Fruit fly (Drosophila melanogaster) whole organism, prepupa: ENCODE data around the gene sau.

Source experiments
- Blimp-1 ChIP-seq: fragments of 200-800 bp; sonication (Bioruptor generic); optimal IDR thresholded peaks from 3 replicates; lab custom pipeline; 2017; ENCODE audit warnings: missing biosample characterization, missing genetic modification characterization, mild to moderate bottlenecking, moderate library complexity, missing genetic modification reagents
- CG10631 ChIP-seq: fragments of 200-800 bp; sonication (Bioruptor generic); optimal IDR thresholded peaks from 2 replicates; lab custom pipeline; 2016; ENCODE audit warnings: missing biosample characterization, missing genetic modification characterization
- CG11294 ChIP-seq: fragments of 200-800 bp; sonication (Bioruptor generic); IDR thresholded peaks from 2 replicates; pipeline ENCODE4 v1.3.6; 2022; ENCODE audit warnings: missing biosample characterization, missing genetic modification characterization
- CG11762 ChIP-seq: fragments of 200-800 bp; sonication (Bioruptor generic); optimal IDR thresholded peaks from 3 replicates; lab custom pipeline; 2016; ENCODE audit warnings: missing biosample characterization, missing genetic modification characterization; ENCODE audit not compliant: insufficient read depth
- CG11902 ChIP-seq: fragments of 200-800 bp; sonication (Bioruptor generic); optimal IDR thresholded peaks from 3 replicates; lab custom pipeline; 2016; ENCODE audit warnings: missing biosample characterization, missing genetic modification characterization
- CG1621 ChIP-seq: fragments of 200-800 bp; sonication (Bioruptor generic); optimal IDR thresholded peaks from 3 replicates; lab custom pipeline; 2018; ENCODE audit warnings: missing biosample characterization, mild to moderate bottlenecking, missing genetic modification characterization
- CG3032 ChIP-seq: fragments of 200-800 bp; optimal IDR thresholded peaks from 2 replicates; lab custom pipeline; 2019; ENCODE audit warnings: missing biosample characterization, mild to moderate bottlenecking, missing genetic modification characterization, moderate library complexity
- CG31627 ChIP-seq: fragments of 200-800 bp; sonication (Bioruptor generic); optimal IDR thresholded peaks from 3 replicates; lab custom pipeline; 2016; ENCODE audit warnings: missing biosample characterization, missing genetic modification characterization
- CG34406 ChIP-seq: fragments of 200-800 bp; sonication (Bioruptor generic); optimal IDR thresholded peaks from 3 replicates; lab custom pipeline; 2016; ENCODE audit warnings: missing biosample characterization, missing genetic modification characterization
- CG4318 ChIP-seq: fragments of 200-800 bp; sonication (Bioruptor generic); optimal IDR thresholded peaks from 3 replicates; lab custom pipeline; 2017; ENCODE audit warnings: missing biosample characterization, mild to moderate bottlenecking, missing genetic modification characterization
- CG6163 ChIP-seq: fragments of 200-800 bp; sonication (Bioruptor generic); IDR thresholded peaks from 3 replicates; pipeline ENCODE4 v1.3.6; 2022; ENCODE audit warnings: missing biosample characterization, missing genetic modification characterization
- CG6792 ChIP-seq: fragments of 200-800 bp; sonication (Bioruptor generic); optimal IDR thresholded peaks from 3 replicates; lab custom pipeline; 2016; ENCODE audit warnings: missing biosample characterization, missing genetic modification characterization
- CG7368 ChIP-seq: fragments of 200-800 bp; sonication (Bioruptor generic); optimal IDR thresholded peaks from 3 replicates; lab custom pipeline; 2016; ENCODE audit warnings: missing biosample characterization, missing genetic modification characterization
- CG8119 ChIP-seq: fragments of 200-800 bp; sonication (Bioruptor generic); IDR thresholded peaks from 3 replicates; pipeline ENCODE4 v1.3.6; 2022; ENCODE audit warnings: missing biosample characterization, missing genetic modification characterization
- CG8319 ChIP-seq: fragments of 200-800 bp; sonication (Bioruptor generic); optimal IDR thresholded peaks from 3 replicates; lab custom pipeline; 2016; ENCODE audit warnings: missing biosample characterization, missing genetic modification characterization
- CG8632 ChIP-seq: fragments of 200-800 bp; sonication (Bioruptor generic); optimal IDR thresholded peaks from 3 replicates; lab custom pipeline; 2016; ENCODE audit warnings: missing biosample characterization, missing genetic modification characterization
- Eip75B ChIP-seq: fragments of 200-800 bp; sonication (Bioruptor generic); optimal IDR thresholded peaks from 3 replicates; lab custom pipeline; 2016; ENCODE audit warnings: missing biosample characterization, missing genetic modification characterization
- Eip78C ChIP-seq: fragments of 200-800 bp; sonication (Bioruptor generic); peaks from one replicate; lab custom pipeline; 2016; ENCODE audit warnings: missing biosample characterization, missing genetic modification characterization
- Eip93F ChIP-seq: fragments of 200-800 bp; sonication (Bioruptor generic); optimal IDR thresholded peaks from 2 replicates; lab custom pipeline; 2016; ENCODE audit warnings: missing biosample characterization, mild to moderate bottlenecking, missing genetic modification characterization
- Ets21C ChIP-seq: fragments of 200-800 bp; sonication (Bioruptor generic); optimal IDR thresholded peaks from 3 replicates; lab custom pipeline; 2016; ENCODE audit warnings: missing biosample characterization, missing genetic modification characterization
- Gug ChIP-seq: fragments of 200-800 bp; sonication (Bioruptor generic); IDR thresholded peaks from 2 replicates; pipeline ENCODE4 v1.3.6; 2022; ENCODE audit warnings: missing biosample characterization, missing genetic modification characterization
- Hr39 ChIP-seq: fragments of 200-800 bp; sonication (Bioruptor generic); optimal IDR thresholded peaks from 2 replicates; lab custom pipeline; 2016; ENCODE audit warnings: missing biosample characterization, missing genetic modification characterization
- Hr4 ChIP-seq: fragments of 200-800 bp; sonication (Bioruptor generic); optimal IDR thresholded peaks from 3 replicates; lab custom pipeline; 2016; ENCODE audit warnings: missing biosample characterization, missing genetic modification characterization
- Met ChIP-seq: fragments of 200-800 bp; sonication (Bioruptor generic); optimal IDR thresholded peaks from 3 replicates; lab custom pipeline; 2016; ENCODE audit warnings: missing biosample characterization, missing genetic modification characterization
- OdsH ChIP-seq: fragments of 200-800 bp; sonication (Bioruptor generic); optimal IDR thresholded peaks from 3 replicates; lab custom pipeline; 2016; ENCODE audit warnings: missing biosample characterization, missing genetic modification characterization
- Smox ChIP-seq: fragments of 200-800 bp; sonication (Bioruptor generic); optimal IDR thresholded peaks from 3 replicates; lab custom pipeline; 2016; ENCODE audit warnings: missing biosample characterization, missing genetic modification characterization
- Sox102F ChIP-seq: fragments of 200-800 bp; sonication (Bioruptor generic); optimal IDR thresholded peaks from 2 replicates; lab custom pipeline; 2016; ENCODE audit warnings: missing biosample characterization, mild to moderate bottlenecking, missing genetic modification characterization
- Sox14 ChIP-seq: fragments of 200-800 bp; sonication (Bioruptor generic); optimal IDR thresholded peaks from 3 replicates; lab custom pipeline; 2016; ENCODE audit warnings: missing biosample characterization, missing genetic modification characterization
- Sox15 ChIP-seq: fragments of 200-800 bp; sonication (Bioruptor generic); optimal IDR thresholded peaks from 3 replicates; lab custom pipeline; 2016; ENCODE audit warnings: missing biosample characterization, missing genetic modification characterization
- achi ChIP-seq: fragments of 200-800 bp; sonication (Bioruptor generic); optimal IDR thresholded peaks from 3 replicates; lab custom pipeline; 2016; ENCODE audit warnings: missing biosample characterization, missing genetic modification characterization
- cyc ChIP-seq: fragments of 200-800 bp; sonication (Bioruptor generic); optimal IDR thresholded peaks from 3 replicates; lab custom pipeline; 2016; ENCODE audit warnings: missing biosample characterization, missing genetic modification characterization
- dac ChIP-seq: fragments of 200-800 bp; sonication (Bioruptor generic); optimal IDR thresholded peaks from 2 replicates; lab custom pipeline; 2017; ENCODE audit warnings: missing biosample characterization, mild to moderate bottlenecking, missing genetic modification characterization
- eg ChIP-seq: fragments of 200-800 bp; sonication (Bioruptor generic); IDR thresholded peaks from 3 replicates; pipeline ENCODE4 v1.3.6; 2022; ENCODE audit warnings: missing biosample characterization, missing genetic modification characterization
- esn ChIP-seq: fragments of 200-800 bp; sonication (Bioruptor generic); optimal IDR thresholded peaks from 2 replicates; lab custom pipeline; 2016; ENCODE audit warnings: missing biosample characterization, mild to moderate bottlenecking, missing genetic modification characterization, moderate library complexity
- fd85E ChIP-seq: fragments of 200-800 bp; sonication (Bioruptor generic); optimal IDR thresholded peaks from 3 replicates; lab custom pipeline; 2016; ENCODE audit warnings: missing biosample characterization, missing genetic modification characterization
- fkh ChIP-seq: fragments of 200-800 bp; sonication (Bioruptor generic); optimal IDR thresholded peaks from 3 replicates; lab custom pipeline; 2017; ENCODE audit warnings: missing biosample characterization, mild to moderate bottlenecking, missing genetic modification characterization, moderate library complexity
- lz ChIP-seq: fragments of 200-800 bp; sonication (Bioruptor generic); optimal IDR thresholded peaks from 3 replicates; lab custom pipeline; 2016; ENCODE audit warnings: missing biosample characterization, missing genetic modification characterization
- pdm3 ChIP-seq: fragments of 200-800 bp; sonication (Bioruptor generic); optimal IDR thresholded peaks from 3 replicates; lab custom pipeline; 2016; ENCODE audit warnings: missing biosample characterization, missing genetic modification characterization
- salr ChIP-seq, 2 experiments: fragments of 200-800 bp; sonication (Bioruptor generic); optimal IDR thresholded peaks; 3 replicates each; lab custom pipeline; 2016 to 2018; ENCODE audit warnings: missing biosample characterization in 2 of 2, missing genetic modification characterization in 2 of 2, mild to moderate bottlenecking in 1 of 2
- spab ChIP-seq: fragments of 200-800 bp; sonication (Bioruptor generic); optimal IDR thresholded peaks from 2 replicates; lab custom pipeline; 2017; ENCODE audit warnings: missing biosample characterization, mild to moderate bottlenecking, missing genetic modification characterization, missing genetic modification reagents
- ss ChIP-seq, 2 experiments: fragments of 200-800 bp; sonication (Bioruptor generic); optimal IDR thresholded peaks; 2 replicates in 1 of 2; 3 replicates in 1 of 2; lab custom pipeline; 2017 to 2018; ENCODE audit warnings: mild to moderate bottlenecking in 2 of 2, missing biosample characterization in 2 of 2, missing genetic modification characterization in 2 of 2, moderate library complexity in 1 of 2
- svp ChIP-seq: fragments of 200-800 bp; sonication (Bioruptor generic); peaks from one replicate; lab custom pipeline; 2016; ENCODE audit warnings: missing biosample characterization, missing genetic modification characterization
- topi ChIP-seq: fragments of 200-800 bp; sonication (Bioruptor generic); optimal IDR thresholded peaks from 3 replicates; lab custom pipeline; 2016; ENCODE audit warnings: missing biosample characterization, missing genetic modification characterization
- vri ChIP-seq: fragments of 200-800 bp; sonication (Bioruptor generic); optimal IDR thresholded peaks from 3 replicates; lab custom pipeline; 2016; ENCODE audit warnings: missing biosample characterization, mild to moderate bottlenecking, missing genetic modification characterization

The sau gene

DNA sequence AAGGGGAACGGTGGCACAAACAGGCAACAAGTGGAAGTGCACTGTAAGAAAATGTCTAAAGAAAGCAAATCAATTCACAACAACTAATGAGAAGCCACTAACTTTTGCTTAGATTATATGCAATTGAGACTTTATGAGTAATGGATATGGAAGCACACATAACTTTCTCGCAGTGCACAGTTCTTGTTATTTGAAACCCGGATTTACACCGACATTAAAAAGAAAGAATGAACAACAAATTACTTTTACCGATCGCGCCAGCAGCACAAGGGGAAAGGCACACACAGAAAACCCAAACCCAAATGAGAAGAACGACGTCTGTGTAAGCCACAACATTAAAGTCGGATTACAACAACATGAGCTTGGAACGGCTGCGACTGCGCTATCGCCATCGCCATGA is 37.0 kb upstream of the sau start (continued):
- TF ChIP-seq CG11902 (GFP tag; lab: Kevin White, UChicago) (peak; percentile 66), achi (GFP tag; lab: Kevin White, UChicago) (peak; percentile 77), svp (peak; percentile 92), Sox15 (GFP tag; lab: Kevin White, UChicago) (peak; percentile 63), CG8119 (GFP tag; lab: Robert Waterston, UW) (peak; percentile 73), Sox102F (GFP tag; lab: Kevin White, UChicago) (peak; percentile 84), fkh (no peak), CG10631 (GFP tag; lab: Kevin White, UChicago) (peak; percentile 68), fd85E (GFP tag; lab: Kevin White, UChicago) (no peak), Eip75B (GFP tag; lab: Kevin White, UChicago) (peak; percentile 74), topi (GFP tag; lab: Kevin White, UChicago) (peak; percentile 88), Met (GFP tag; lab: Kevin White, UChicago) (peak; percentile 90), CG11762 (peak; percentile 46), CG6163 (GFP tag; lab: Robert Waterston, UW) (peak; percentile 80), Hr4 (peak; percentile 53), Blimp-1 (GFP tag; lab: Kevin White, UChicago) (peak; percentile 64), CG3032 (tag; lab: Kevin White, UChicago) (peak; percentile 13), Smox (GFP tag; lab: Kevin White, UChicago) (peak; percentile 84), OdsH (peak; percentile 73), ss (GFP tag; optimal IDR thresholded peaks at IDR 0.05; lab: Kevin White, UChicago) (no peak), Eip78C (peak; percentile 86), Ets21C (GFP tag; lab: Kevin White, UChicago) (peak; percentile 75), pdm3 (GFP tag; lab: Kevin White, UChicago) (peak; percentile 70), Hr39 (peak; percentile 89), CG1621 (tag; lab: Kevin White, UChicago) (peak; percentile 37), Gug (GFP tag; lab: Robert Waterston, UW) (no peak), salr (GFP tag; optimal IDR thresholded peaks at IDR 0.05; lab: Kevin White, UChicago) (peak; percentile 12 to 35)

dm6 chr2L:2190684-2191083 is 35.5 kb upstream of the sau start:
- peak; percentile 33 for TF ChIP-seq Eip78C
- TF ChIP-seq vri (GFP tag; lab: Kevin White, UChicago) = no peak
- TF ChIP-seq svp = peak; percentile 84
- TF ChIP-seq Sox14 (GFP tag; lab: Kevin White, UChicago) = peak; percentile 43

DNA sequence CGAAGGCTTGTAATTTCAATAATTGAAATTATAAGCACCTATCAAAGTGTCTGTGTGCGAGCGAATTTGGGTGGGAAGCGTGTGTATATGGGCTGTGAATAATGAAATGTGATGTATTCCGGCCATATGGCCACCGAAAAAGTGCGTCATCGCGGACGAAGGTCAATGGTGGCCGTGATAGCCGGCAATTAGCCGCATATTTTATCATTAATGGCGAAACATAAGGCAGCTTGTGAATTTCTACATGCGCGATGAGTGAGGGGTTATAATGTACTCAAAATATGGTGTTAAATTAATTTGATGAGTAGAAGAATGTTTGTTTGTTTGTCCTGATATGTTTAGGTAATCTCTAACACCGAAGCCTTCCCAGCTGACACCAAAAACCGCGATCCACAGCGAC is 34.7 kb upstream of the sau start:
- TF ChIP-seq CG8319 (GFP tag; lab: Kevin White, UChicago) (no peak), fd85E (GFP tag; lab: Kevin White, UChicago) (no peak), lz (no peak), eg (GFP tag; lab: Robert Waterston, UW) (no peak), vri (GFP tag; lab: Kevin White, UChicago) (no peak), cyc (no peak), CG6163 (GFP tag; lab: Robert Waterston, UW) (no peak), topi (GFP tag; lab: Kevin White, UChicago) (no peak)

DNA sequence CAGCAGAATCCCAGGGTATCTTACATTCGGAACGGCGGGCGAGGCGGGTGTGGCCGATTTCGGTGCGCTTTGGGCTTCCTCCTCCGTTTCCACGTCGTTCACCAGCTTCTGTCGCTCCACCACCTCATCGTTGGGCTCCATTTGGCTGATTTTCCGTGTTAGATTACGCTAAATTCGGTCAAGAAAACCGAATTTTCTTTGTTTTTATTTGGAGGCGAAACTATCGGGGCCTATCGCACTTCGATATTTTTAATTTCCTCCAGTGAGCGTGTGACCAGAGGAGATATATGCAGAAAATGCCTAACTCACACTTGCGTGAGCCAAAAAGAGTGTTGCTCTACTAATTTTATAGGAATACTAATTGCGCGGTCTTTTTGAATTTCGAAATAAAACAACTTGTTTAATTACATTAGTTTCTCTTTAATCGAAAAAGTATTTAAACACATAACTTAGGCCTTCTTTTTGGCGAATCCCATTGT is 34.0 kb upstream of the sau start, which contains the start of gene CG10874:
CG10874 (minus strand) TSS at position 264 of the 479 bp plus-strand sequence.
- TF ChIP-seq CG7368 (GFP tag; lab: Kevin White, UChicago) (no peak), Sox14 (GFP tag; lab: Kevin White, UChicago) (peak; percentile 75), CG1621 (tag; lab: Kevin White, UChicago) (peak; percentile 1)

DNA sequence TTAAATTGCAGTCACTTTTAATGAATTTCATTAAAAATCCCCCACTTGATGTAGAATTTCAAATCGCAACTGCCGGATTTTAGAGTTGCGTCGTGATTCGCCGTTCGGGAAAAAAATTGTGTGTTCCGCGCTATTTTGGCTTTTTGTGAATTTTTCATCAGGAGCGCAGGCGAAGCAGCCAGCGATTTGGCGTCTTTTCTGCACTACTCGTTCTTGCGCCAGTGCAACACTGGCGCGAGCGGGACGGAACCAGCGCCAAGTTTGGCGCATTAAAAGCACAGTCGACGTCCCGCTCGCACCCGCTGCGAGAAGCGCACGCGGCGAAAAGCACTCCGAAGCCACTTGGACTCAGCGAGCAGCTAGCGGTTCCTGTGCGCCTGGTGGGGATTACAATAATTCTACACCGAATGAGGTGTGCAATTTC is 32.8 kb upstream of the sau start:
- TF ChIP-seq CG34406 (GFP tag; lab: Kevin White, UChicago) (peak; percentile 26), CG3032 (tag; lab: Kevin White, UChicago) (peak; percentile 50), esn (GFP tag; lab: Kevin White, UChicago) (peak; percentile 25), Eip75B (GFP tag; lab: Kevin White, UChicago) (peak; percentile 63), Hr4 (no peak), CG6792 (GFP tag; lab: Kevin White, UChicago) (peak; percentile 12), spab (GFP tag; lab: Kevin White, UChicago) (peak; percentile 25), CG4318 (GFP tag; lab: Kevin White, UChicago) (no peak), fkh (peak; percentile 53), pdm3 (GFP tag; lab: Kevin White, UChicago) (peak; percentile 26), Eip93F (GFP tag; lab: Kevin White, UChicago) (no peak), CG6163 (GFP tag; lab: Robert Waterston, UW) (no peak), Eip78C (no peak), CG8632 (GFP tag; lab: Kevin White, UChicago) (no peak), achi (GFP tag; lab: Kevin White, UChicago) (peak; percentile 12), dac (GFP tag; lab: Kevin White, UChicago) (no peak), CG11294 (GFP tag; lab: Robert Waterston, UW) (no peak), CG31627 (no peak)
